Fruit fly (Drosophila melanogaster) whole organism: Measurements from ENCODE around the gene yem.

ENCODE experiments used
- CG8478 ChIP-seq: fragments of >200 bp; optimal IDR thresholded peaks from 2 replicates; lab custom pipeline; 2018; ENCODE audit warnings: inconsistent platforms
- usp ChIP-seq: fragments of >200 bp; optimal IDR thresholded peaks from 2 replicates; lab custom pipeline; 2017; ENCODE audit warnings: missing biosample characterization, missing genetic modification characterization, mixed read lengths

DNA sequence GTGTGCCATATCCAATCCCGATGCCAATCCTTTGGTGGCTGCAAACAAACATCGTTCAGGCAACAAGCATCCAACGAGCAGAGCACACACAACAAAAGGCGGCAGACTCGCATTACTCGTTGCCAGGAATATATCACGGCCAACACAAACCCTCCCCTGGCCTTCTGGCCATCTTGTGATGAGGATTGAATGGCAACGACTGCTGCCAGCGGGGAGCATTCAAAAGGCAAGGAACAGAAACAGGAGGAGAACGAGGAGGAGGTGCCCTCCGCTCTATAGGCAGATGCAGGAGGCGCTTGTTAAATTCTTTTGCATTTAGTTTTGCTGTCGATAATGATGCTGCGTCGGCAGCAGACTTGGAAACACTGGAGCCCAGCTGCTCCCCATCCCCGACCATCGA, 27.2 kb downstream of the yem start:
- TF ChIP-seq CG8478 (lab: Kevin White, UChicago): no peak
- TF ChIP-seq usp (GFP tag; lab: Kevin White, UChicago): no peak
